Worm (Caenorhabditis elegans) whole organism, midembryonic: ENCODE measurements around the gene srh-74.

Source experiments
- T22C8.4 ChIP-seq: fragments of 200-800 bp; sonication (Bioruptor generic); IDR thresholded peaks from 2 replicates; pipeline ENCODE4 v1.3.6; 2022; ENCODE audit warnings: missing genetic modification characterization, missing compliant biosample characterization
- cog-1 ChIP-seq: sonication (generic microtip); optimal IDR thresholded peaks from 2 replicates; lab custom pipeline; 2016; ENCODE audit warnings: missing genetic modification characterization, missing compliant biosample characterization
- flt-1 ChIP-seq: fragments of 200-800 bp; sonication (Bioruptor generic); IDR thresholded peaks from 2 replicates; pipeline ENCODE4 v1.3.6; 2022; ENCODE audit warnings: missing genetic modification characterization, missing compliant biosample characterization
- ref-1 ChIP-seq: fragments of 200-800 bp; sonication (Bioruptor generic); conservative IDR thresholded peaks from 2 replicates; pipeline ENCODE4 v1.3.6; 2022; ENCODE audit warnings: missing genetic modification reagents, missing genetic modification characterization, missing compliant biosample characterization
- ztf-23 ChIP-seq: fragments of 200-800 bp; sonication (Bioruptor generic); IDR thresholded peaks from 2 replicates; pipeline ENCODE4 v1.3.6; 2022; ENCODE audit warnings: missing genetic modification reagents, missing genetic modification characterization, missing compliant biosample characterization

DNA sequence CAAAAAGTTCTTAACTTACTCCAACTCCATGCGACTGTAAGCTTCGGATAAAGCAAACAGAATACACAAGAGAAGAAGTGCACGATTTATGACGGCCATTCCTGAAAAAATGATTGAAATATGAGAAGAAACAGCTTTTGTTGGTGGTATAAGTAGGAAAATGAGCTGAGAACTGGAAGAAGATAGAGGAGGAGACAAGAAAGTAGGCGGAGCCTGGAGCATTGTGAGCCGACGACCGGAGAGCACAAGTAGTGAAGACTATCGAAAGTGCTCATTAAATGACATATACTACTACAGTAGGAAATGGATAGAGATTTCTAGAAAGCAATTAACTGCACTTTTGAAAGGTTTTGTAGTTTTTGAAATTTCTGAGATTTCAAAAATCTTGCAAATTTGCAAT lies 16.9 kb upstream of the srh-74 start, which contains the start of gene nlp-80:
- no peak for TF ChIP-seq ref-1 (GFP tag; lab: Robert Waterston, UW)
- no peak for TF ChIP-seq ztf-23 (GFP tag; lab: Robert Waterston, UW)
- no peak for TF ChIP-seq T22C8.4 (GFP tag; lab: Robert Waterston, UW)
- no peak for TF ChIP-seq cog-1 (tag; lab: Kevin White, UChicago)
- TF ChIP-seq flt-1: no peak
